Worm (Caenorhabditis elegans) whole organism, mixed stage, embryonic: ENCODE results near the gene T16A1.5.
"Not testable (repeated sequence)": the region's sequence is repeated elsewhere in the genome, so short reads cannot be mapped to it uniquely, and the experiment has no call there.

Experiments used
- M03D4.4 ChIP-seq: sonication (generic microtip); optimal IDR thresholded peaks from 2 replicates; lab custom pipeline; 2017; ENCODE audit warnings: mild to moderate bottlenecking, missing genetic modification characterization, missing compliant biosample characterization
- bed-3 ChIP-seq: fragments of 200-800 bp; sonication (Bioruptor generic); optimal IDR thresholded peaks from 3 replicates; lab custom pipeline; 2018; ENCODE audit warnings: mild to moderate bottlenecking, missing genetic modification characterization, moderate library complexity, missing compliant biosample characterization
- blmp-1 ChIP-seq: fragments of 150-350 bp; optimal IDR thresholded peaks from 2 replicates; lab custom pipeline; 2014; ENCODE audit warnings: missing biosample characterization, missing genetic modification characterization
- ceh-39 ChIP-seq: fragments of 150-350 bp; optimal IDR thresholded peaks from 2 replicates; lab custom pipeline; 2014; ENCODE audit warnings: missing biosample characterization, missing genetic modification characterization
- ceh-43 ChIP-seq: fragments of 200-800 bp; sonication (Bioruptor generic); optimal IDR thresholded peaks from 2 replicates; lab custom pipeline; 2018; ENCODE audit warnings: mild to moderate bottlenecking, missing genetic modification characterization, moderate library complexity, missing compliant biosample characterization
- ceh-83 ChIP-seq: fragments of 200-800 bp; sonication (Bioruptor generic); optimal IDR thresholded peaks from 2 replicates; lab custom pipeline; 2018; ENCODE audit warnings: mild to moderate bottlenecking, missing genetic modification characterization, missing compliant biosample characterization
- ces-1 ChIP-seq: fragments of 150-350 bp; optimal IDR thresholded peaks from 2 replicates; lab custom pipeline; 2014; ENCODE audit warnings: missing biosample characterization, missing genetic modification reagents, missing genetic modification characterization
- cnd-1 ChIP-seq: fragments of 200-800 bp; sonication (Bioruptor generic); optimal IDR thresholded peaks from 2 replicates; lab custom pipeline; 2018; ENCODE audit warnings: mild to moderate bottlenecking, missing genetic modification characterization, missing compliant biosample characterization
- elt-1 ChIP-seq: sonication (generic microtip); optimal IDR thresholded peaks from 2 replicates; lab custom pipeline; 2017; ENCODE audit warnings: missing genetic modification characterization, mild to moderate bottlenecking, missing compliant biosample characterization, antibody characterized with exemption, moderate library complexity, borderline replicate concordance; ENCODE audit not compliant: insufficient read depth
- elt-3 ChIP-seq: fragments of 150-350 bp; optimal IDR thresholded peaks from 2 replicates; lab custom pipeline; 2014; ENCODE audit warnings: missing biosample characterization, missing genetic modification characterization
- ham-2 ChIP-seq: fragments of 200-800 bp; sonication (Bioruptor generic); optimal IDR thresholded peaks from 2 replicates; lab custom pipeline; 2018; ENCODE audit warnings: mild to moderate bottlenecking, missing genetic modification characterization, missing compliant biosample characterization
- hlh-1 ChIP-seq: fragments of 150-350 bp; optimal IDR thresholded peaks from 2 replicates; lab custom pipeline; 2014; ENCODE audit warnings: missing biosample characterization, missing genetic modification reagents, missing genetic modification characterization
- lin-32 ChIP-seq: fragments of 200-800 bp; sonication (Bioruptor generic); optimal IDR thresholded peaks from 2 replicates; lab custom pipeline; 2018; ENCODE audit warnings: mild to moderate bottlenecking, missing genetic modification characterization, missing compliant biosample characterization
- lsy-2 ChIP-seq: fragments of 150-350 bp; optimal IDR thresholded peaks from 2 replicates; lab custom pipeline; 2014; ENCODE audit warnings: missing biosample characterization, missing genetic modification characterization
- mab-5 ChIP-seq: fragments of 150-350 bp; optimal IDR thresholded peaks from 2 replicates; lab custom pipeline; 2014; ENCODE audit warnings: missing biosample characterization, missing genetic modification characterization
- mls-2 ChIP-seq: sonication (generic microtip); optimal IDR thresholded peaks from 2 replicates; lab custom pipeline; 2016; ENCODE audit warnings: mild to moderate bottlenecking, missing genetic modification characterization, moderate library complexity, missing compliant biosample characterization
- nhr-12 ChIP-seq: fragments of 150-350 bp; optimal IDR thresholded peaks from 2 replicates; lab custom pipeline; 2014; ENCODE audit warnings: missing biosample characterization, missing genetic modification characterization
- nhr-2 ChIP-seq: fragments of 150-350 bp; optimal IDR thresholded peaks from 2 replicates; lab custom pipeline; 2014; ENCODE audit warnings: missing biosample characterization, missing genetic modification characterization
- nhr-237 ChIP-seq: fragments of 150-350 bp; optimal IDR thresholded peaks from 2 replicates; lab custom pipeline; 2014; ENCODE audit warnings: missing biosample characterization, missing genetic modification characterization
- nhr-28 ChIP-seq: fragments of 150-350 bp; optimal IDR thresholded peaks from 2 replicates; lab custom pipeline; 2014; ENCODE audit warnings: missing biosample characterization, missing genetic modification characterization
- nhr-76 ChIP-seq: sonication (generic microtip); optimal IDR thresholded peaks from 2 replicates; lab custom pipeline; 2017; ENCODE audit warnings: missing biosample characterization, missing genetic modification characterization
- snpc-4 ChIP-seq: fragments of 150-350 bp; optimal IDR thresholded peaks from 2 replicates; lab custom pipeline; 2014; ENCODE audit warnings: missing biosample characterization, missing genetic modification characterization
- sptf-1 ChIP-seq: sonication (generic microtip); optimal IDR thresholded peaks from 2 replicates; lab custom pipeline; 2017; ENCODE audit warnings: mild to moderate bottlenecking, missing genetic modification characterization, moderate library complexity, missing compliant biosample characterization
- tbx-8 ChIP-seq: fragments of 200-800 bp; sonication (Bioruptor generic); optimal IDR thresholded peaks from 2 replicates; lab custom pipeline; 2018; ENCODE audit warnings: mild to moderate bottlenecking, missing genetic modification characterization, moderate library complexity, missing compliant biosample characterization
- unc-39 ChIP-seq: fragments of 150-350 bp; optimal IDR thresholded peaks from 2 replicates; lab custom pipeline; 2014; ENCODE audit warnings: missing biosample characterization, missing genetic modification characterization
- unc-62 ChIP-seq: fragments of 150-350 bp; optimal IDR thresholded peaks from 2 replicates; lab custom pipeline; 2014; ENCODE audit warnings: missing biosample characterization, missing genetic modification reagents, missing genetic modification characterization
- zip-8 ChIP-seq: fragments of 150-350 bp; optimal IDR thresholded peaks from 2 replicates; lab custom pipeline; 2014; ENCODE audit warnings: missing biosample characterization, missing genetic modification characterization
- ztf-11 ChIP-seq: fragments of 150-350 bp; optimal IDR thresholded peaks from 2 replicates; lab custom pipeline; 2014; ENCODE audit warnings: missing biosample characterization, missing genetic modification characterization

The T16A1.5 gene

DNA sequence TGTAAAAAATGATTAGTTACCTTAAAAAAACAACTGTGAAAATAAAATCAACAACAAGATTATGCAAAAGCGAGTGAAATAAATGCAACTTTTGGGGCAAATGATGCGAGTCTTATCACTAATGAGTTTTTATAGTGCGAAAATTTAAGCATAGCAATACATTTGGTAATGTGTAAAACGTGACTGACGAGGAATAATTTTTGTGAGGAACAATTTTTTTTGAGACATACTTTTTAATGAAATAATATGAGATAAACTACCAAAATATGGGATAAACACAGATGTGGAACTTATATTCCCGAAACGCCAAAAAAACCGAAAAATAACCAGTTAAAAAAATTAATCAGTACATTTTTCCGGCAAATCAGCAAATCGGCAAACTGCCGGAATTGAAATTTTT is 3.2 kb downstream of the T16A1.5 start, which contains the start of gene F07E5.9:
F07E5.9 (minus strand) TSS at position 101 of the 400 bp plus-strand sequence.
- no peak for TF ChIP-seq cnd-1

DNA sequence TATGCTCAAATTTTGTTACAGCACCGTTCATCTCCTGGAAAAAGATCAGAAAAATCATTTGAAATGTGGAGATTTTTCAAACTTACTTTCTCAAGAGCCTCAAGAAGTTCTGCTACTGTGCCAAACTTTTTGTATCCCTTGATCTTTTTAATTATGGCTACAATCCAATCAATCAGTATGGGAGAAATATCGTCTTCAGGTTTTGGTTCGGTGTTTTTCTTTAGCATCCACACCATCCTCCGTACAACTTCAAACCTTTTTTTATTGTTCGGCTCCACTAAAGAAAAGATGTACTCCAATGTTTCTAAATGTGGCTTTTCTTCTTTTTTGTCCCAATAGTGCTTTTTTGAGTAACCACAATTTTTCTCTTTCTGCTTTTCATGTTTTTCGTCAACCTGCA is 7.2 kb downstream of the T16A1.5 start:
- TF ChIP-seq elt-3 (tag; lab: Kevin White, UChicago) (no peak), unc-39 (tag; lab: Kevin White, UChicago) (no peak), ceh-83 (GFP tag; lab: Kevin White, UChicago) (no peak), unc-62 (GFP tag; lab: Kevin White, UChicago) (no peak), ham-2 (no peak), snpc-4 (tag; lab: Kevin White, UChicago) (no peak), hlh-1 (tag; lab: Kevin White, UChicago) (no peak), ces-1 (GFP tag; lab: Kevin White, UChicago) (no peak), nhr-12 (tag; lab: Kevin White, UChicago) (no peak), blmp-1 (tag; lab: Kevin White, UChicago) (no peak), sptf-1 (tag; lab: Kevin White, UChicago) (no peak), lin-32 (GFP tag; lab: Kevin White, UChicago) (no peak)

DNA sequence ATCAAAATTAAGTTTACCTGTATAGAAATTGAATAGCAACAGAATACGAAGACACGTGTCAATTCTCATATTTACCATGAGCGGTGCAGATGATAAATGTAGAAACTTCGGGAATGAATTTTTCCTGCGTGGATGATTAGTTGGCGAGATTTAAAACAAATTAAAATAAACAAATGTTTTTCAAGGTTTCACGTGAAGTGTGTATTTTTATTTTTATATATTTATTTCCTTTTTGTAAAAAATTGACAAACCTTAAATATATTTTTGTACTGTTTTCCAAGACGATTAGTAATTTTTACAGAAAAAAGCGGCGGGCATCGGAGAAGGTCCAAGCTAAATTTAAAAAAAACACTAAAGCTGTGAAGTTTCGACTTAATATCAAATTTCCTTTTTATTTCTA is 8.1 kb downstream of the T16A1.5 start, which contains the start of gene F07E5.8:
F07E5.8 (minus strand) TSS at position 101 of the 400 bp plus-strand sequence.
- TF ChIP-seq nhr-2 (no peak), M03D4.4 (tag; lab: Kevin White, UChicago) (no peak), nhr-237 (tag; lab: Kevin White, UChicago) (no peak)

DNA sequence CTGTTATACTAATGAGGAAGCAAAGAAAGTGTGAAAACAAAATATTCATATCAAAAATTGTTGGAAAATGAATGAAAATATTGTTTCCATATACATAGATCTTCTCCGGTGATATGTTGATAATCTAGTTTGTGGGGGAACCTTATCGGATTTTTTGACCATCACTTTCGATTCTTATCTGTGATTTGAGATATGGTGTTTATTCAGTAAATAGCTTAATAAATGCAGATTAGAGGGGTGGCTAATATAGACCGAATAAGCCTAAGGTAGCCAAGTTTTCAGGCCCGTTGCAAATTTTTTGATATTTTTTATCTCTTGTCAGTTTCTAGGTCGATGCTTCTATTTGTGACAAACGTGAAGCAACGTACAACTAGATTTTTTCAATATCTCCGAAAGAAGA is 12.2 kb downstream of the T16A1.5 start, which contains the start of gene F07E5.7:
F07E5.7 (minus strand) TSS at position 101 of the 400 bp plus-strand sequence.
- TF ChIP-seq nhr-28 (tag; lab: Kevin White, UChicago) (no peak), ham-2 (no peak), bed-3 (GFP tag; lab: Kevin White, UChicago) (no peak), lsy-2 (tag; lab: Kevin White, UChicago) (no peak), M03D4.4 (tag; lab: Kevin White, UChicago) (no peak), ceh-39 (tag; lab: Kevin White, UChicago) (no peak), zip-8 (tag; lab: Kevin White, UChicago) (no peak), ztf-11 (tag; lab: Kevin White, UChicago) (no peak), mab-5 (tag; lab: Kevin White, UChicago) (no peak), elt-1 (tag; lab: Kevin White, UChicago) (no peak), lin-32 (GFP tag; lab: Kevin White, UChicago) (no peak), nhr-76 (tag; lab: Kevin White, UChicago) (no peak)

DNA sequence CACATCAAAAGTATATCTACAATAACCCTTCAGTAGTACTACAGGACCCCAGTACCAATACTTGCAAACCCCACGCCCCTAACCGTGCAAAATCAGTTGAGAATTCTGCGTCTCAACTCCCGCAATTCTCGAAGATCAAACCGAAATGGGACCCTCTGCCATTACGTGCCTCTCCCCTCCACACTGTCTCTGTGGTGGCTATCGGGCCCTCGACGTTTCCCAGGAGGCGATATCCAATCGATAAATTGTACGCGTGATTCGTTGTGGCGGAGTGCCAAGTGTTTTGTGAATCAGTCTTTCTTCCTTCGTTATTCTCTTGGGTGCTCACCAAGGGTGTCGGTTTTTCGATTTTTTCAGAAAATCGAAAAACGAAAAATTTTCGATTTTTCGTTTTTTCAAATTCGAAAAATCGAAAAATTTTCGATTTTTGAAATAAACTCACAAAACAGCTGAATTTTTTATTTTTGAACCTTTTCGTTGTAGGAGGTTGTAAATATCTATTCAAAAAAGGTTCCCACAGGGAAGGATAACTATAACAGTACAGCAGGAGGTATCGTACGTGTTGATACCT is 16.1 kb downstream of the T16A1.5 start, which contains the start of gene F07E5.12:
F07E5.12 (plus strand) TSS at position 521 of the 571 bp plus-strand sequence.
- TF ChIP-seq nhr-12 (tag; lab: Kevin White, UChicago); ceh-43; mls-2: not testable (repeated sequence)
- TF ChIP-seq, all 35 proteins: peak for 0; not testable (repeated sequence) for 35

DNA sequence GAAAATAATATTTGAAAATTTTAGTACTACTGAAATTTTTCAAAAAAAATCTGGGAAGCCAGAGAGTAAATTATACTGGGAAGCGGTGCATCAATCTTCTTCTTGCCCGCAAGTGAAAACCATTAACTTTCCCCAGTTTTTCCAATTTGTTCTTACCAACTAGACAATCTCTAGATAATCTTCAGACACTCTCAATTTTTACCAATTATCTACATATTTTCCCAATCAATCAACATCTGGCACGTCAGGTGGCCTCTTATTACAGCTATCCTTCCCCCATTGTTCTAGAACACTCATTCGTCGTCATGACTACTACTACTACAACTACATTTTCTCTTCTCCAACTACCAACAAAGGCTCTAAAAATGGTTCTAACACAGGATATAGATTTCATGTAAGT is 19.1 kb downstream of the T16A1.5 start, which contains the start of gene fbxb-6:
fbxb-6 (plus strand) TSS at position 301 of the 400 bp plus-strand sequence.
- TF ChIP-seq nhr-237 (tag; lab: Kevin White, UChicago) (no peak), nhr-12 (tag; lab: Kevin White, UChicago) (no peak), ceh-39 (tag; lab: Kevin White, UChicago) (no peak), ceh-43 (no peak), nhr-76 (tag; lab: Kevin White, UChicago) (no peak), bed-3 (GFP tag; lab: Kevin White, UChicago) (no peak), blmp-1 (tag; lab: Kevin White, UChicago) (no peak), tbx-8 (no peak), lsy-2 (tag; lab: Kevin White, UChicago) (no peak)
- TF ChIP-seq, all 35 proteins: peak for 0
